Fruit fly (Drosophila melanogaster): ENCODE results near the gene Wnt10.

Wnt10 gene

dm6 chr2L:7401627-7402026, 38.4 kb downstream of the Wnt10 start (continued):
- TF ChIP-seq NC2β (GFP tag; optimal IDR thresholded peaks at IDR 0.05) (no peak), Side (GFP tag; optimal IDR thresholded peaks at IDR 0.05) (no peak), Chrac-16 (GFP tag; optimal IDR thresholded peaks at IDR 0.05) (peak; percentile 53), CG4820 (GFP tag; optimal IDR thresholded peaks at IDR 0.05) (peak; percentile 54), hkb (optimal IDR thresholded peaks at IDR 0.05) (no peak), hkb (GFP tag; IDR thresholded peaks at IDR 0.05) (peak; percentile 73), Poxn (GFP tag; IDR thresholded peaks at IDR 0.05) (no peak), tna (GFP tag; IDR thresholded peaks at IDR 0.05; ENCODE audit: partially characterized antibody) (no peak), CG5245 (GFP tag; optimal IDR thresholded peaks at IDR 0.05) (peak; percentile 23), Ptx1 (GFP tag; IDR thresholded peaks at IDR 0.05) (peak; percentile 91), pfk (GFP tag; optimal IDR thresholded peaks at IDR 0.05) (no peak), wek (GFP tag; optimal IDR thresholded peaks at IDR 0.05) (no peak), Atf-2 (GFP tag; optimal IDR thresholded peaks at IDR 0.05) (no peak), dm (GFP tag; optimal IDR thresholded peaks at IDR 0.05) (no peak), danr (GFP tag; IDR thresholded peaks at IDR 0.05) (no peak), CG11085 (GFP tag; IDR thresholded peaks at IDR 0.05) (no peak), dpn (GFP tag; optimal IDR thresholded peaks at IDR 0.05) (peak; percentile 6 to 48), Asciz (GFP tag; optimal IDR thresholded peaks at IDR 0.05) (peak; percentile 56), Hmr (GFP tag; optimal IDR thresholded peaks at IDR 0.05) (peak; percentile 62), CG17802 (tag; optimal IDR thresholded peaks at IDR 0.05) (no peak), bcd (GFP tag; optimal IDR thresholded peaks at IDR 0.05) (peak; percentile 57), CG34422 (GFP tag; IDR thresholded peaks at IDR 0.05) (peak; percentile 73; the same call in 2 of the 3 replicates), peb (GFP tag; IDR thresholded peaks at IDR 0.05) (peak; percentile 75; the same call in 1 of the 2 replicates), Mrtf (GFP tag; IDR thresholded peaks at IDR 0.05) (peak; percentile 73; the same call in 1 of the 3 replicates), so (GFP tag; IDR thresholded peaks at IDR 0.05) (peak; percentile 63; the same call in 2 of the 3 replicates), CG18011 (GFP tag; optimal IDR thresholded peaks at IDR 0.05) (no peak), Xrp1 (GFP tag; IDR thresholded peaks at IDR 0.05) (peak; percentile 79), Sin3A (optimal IDR thresholded peaks at IDR 0.05) (no peak), shn (GFP tag; optimal IDR thresholded peaks at IDR 0.05) (no peak), CG13775 (GFP tag; optimal IDR thresholded peaks at IDR 0.05) (peak; percentile 36), CG1603 (tag; optimal IDR thresholded peaks at IDR 0.05) (peak; percentile 31), sim (GFP tag; IDR thresholded peaks at IDR 0.05) (peak; percentile 81), ab (GFP tag; optimal IDR thresholded peaks at IDR 0.05) (no peak), cas (GFP tag; IDR thresholded peaks at IDR 0.05) (no peak), bbx (GFP tag; IDR thresholded peaks at IDR 0.05; ENCODE audit: partially characterized antibody) (no peak), Lhr (GFP tag; optimal IDR thresholded peaks at IDR 0.05) (no peak), Atf3 (GFP tag; optimal IDR thresholded peaks at IDR 0.05) (no peak), Usf (GFP tag; optimal IDR thresholded peaks at IDR 0.05) (peak; percentile 23), chinmo (GFP tag; IDR thresholded peaks at IDR 0.05; ENCODE audit: partially characterized antibody) (no peak), Hr78 (GFP tag; optimal IDR thresholded peaks at IDR 0.05) (no peak), Hmx (GFP tag; optimal IDR thresholded peaks at IDR 0.05) (peak; percentile 4), unpg (GFP tag; optimal IDR thresholded peaks at IDR 0.05) (peak; percentile 87), CG6272 (GFP tag; IDR thresholded peaks at IDR 0.05) (peak; percentile 33), Neu2 (GFP tag; optimal IDR thresholded peaks at IDR 0.05; ENCODE audit: borderline replicate concordance) (no peak), CG16863 (GFP tag; optimal IDR thresholded peaks at IDR 0.05) (no peak), wor (GFP tag; IDR thresholded peaks at IDR 0.05) (peak; percentile 61), HHEX (GFP tag; optimal IDR thresholded peaks at IDR 0.05) (peak; percentile 61), Hr51 (GFP tag; optimal IDR thresholded peaks at IDR 0.05) (peak in 1 of 2 experiments; percentile 88), Meics (GFP tag; optimal IDR thresholded peaks at IDR 0.05) (peak; percentile 61), ci (GFP tag; IDR thresholded peaks at IDR 0.05) (peak; percentile 81), tx (GFP tag; optimal IDR thresholded peaks at IDR 0.05) (peak; percentile 2), Ets65A (GFP tag) (no peak)
